Worm (Caenorhabditis elegans): Measurements from ENCODE around the gene irld-56.

DNA sequence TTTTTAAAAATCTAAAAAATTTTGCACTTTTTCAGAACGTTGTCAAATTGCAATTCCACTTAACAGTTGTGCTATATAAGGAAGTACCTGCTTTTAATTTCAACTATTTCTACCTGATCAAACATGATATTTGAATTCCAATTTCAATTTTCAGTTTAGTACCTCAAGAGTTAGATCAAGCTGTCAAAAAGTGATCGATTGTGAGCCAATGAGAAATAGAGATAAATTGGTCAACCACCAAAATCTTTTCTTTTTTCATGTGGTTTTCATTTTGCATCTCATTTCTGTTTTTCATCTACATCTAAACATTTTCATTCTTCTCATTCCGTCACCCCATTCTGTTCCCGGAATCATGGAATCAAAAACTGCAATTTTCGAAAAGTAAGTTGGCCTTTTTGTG lies 31.0 kb downstream of the irld-56 start, which contains the start of gene egl-23:
- TF ChIP-seq tab-1 (GFP tag; IDR thresholded peaks at IDR 0.05) (no peak), T22C8.4 (GFP tag; IDR thresholded peaks at IDR 0.05) (no peak), klf-2 (GFP tag; conservative IDR thresholded peaks at IDR 0.05) (no peak), ref-1 (GFP tag; conservative IDR thresholded peaks at IDR 0.05) (no peak), ztf-23 (GFP tag; IDR thresholded peaks at IDR 0.05) (no peak), med-1 (GFP tag; optimal IDR thresholded peaks at IDR 0.05; ENCODE audit: insufficient read depth) (no peak), ztf-29 (GFP tag; IDR thresholded peaks at IDR 0.05) (no peak)
